Worm (Caenorhabditis elegans) whole organism, L2 larva: ENCODE results near the gene mcu-1.

Source experiments
- blmp-1 ChIP-seq: sonication (generic microtip); optimal IDR thresholded peaks from 2 replicates; lab custom pipeline; 2017; ENCODE audit warnings: missing genetic modification characterization, mild to moderate bottlenecking, missing compliant biosample characterization, antibody characterized with exemption, moderate library complexity; ENCODE audit not compliant: insufficient read depth
- nhr-77 ChIP-seq: fragments of 150-350 bp; optimal IDR thresholded peaks from 2 replicates; lab custom pipeline; 2014; ENCODE audit warnings: missing biosample characterization, missing genetic modification characterization
- sma-9 ChIP-seq, 2 experiments: fragments of 150-350 bp in 1 of 2; sonication (generic microtip) in 1 of 2; optimal IDR thresholded peaks; 2 replicates each; lab custom pipeline; 2014 to 2016; ENCODE audit warnings: missing genetic modification characterization in 2 of 2, mild to moderate bottlenecking in 1 of 2, missing biosample characterization in 1 of 2, missing compliant biosample characterization in 1 of 2, missing genetic modification reagents in 1 of 2, moderate library complexity in 1 of 2
- snpc-4 ChIP-seq: fragments of 150-350 bp; optimal IDR thresholded peaks from 2 replicates; lab custom pipeline; 2014; ENCODE audit warnings: missing biosample characterization, missing genetic modification characterization

ce11 chrIV:5930345-5930744 is 8.7 kb downstream of the mcu-1 start, which contains the start of gene lin-33:
- no peak for TF ChIP-seq nhr-77 (tag; lab: Kevin White, UChicago)
- no peak for TF ChIP-seq blmp-1
- no peak for TF ChIP-seq sma-9 (GFP tag; optimal IDR thresholded peaks at IDR 0.05; lab: Kevin White, UChicago)
- no peak for TF ChIP-seq sma-9 (tag; optimal IDR thresholded peaks at IDR 0.05; lab: Kevin White, UChicago)
- TF ChIP-seq snpc-4 (tag; lab: Kevin White, UChicago), result no peak
